Fruit fly (Drosophila melanogaster) whole organism, pupa: ENCODE results near the gene CG18586.

Experiments used
- CG10348 ChIP-seq: fragments of 200-800 bp; sonication (Bioruptor generic); IDR thresholded peaks from 2 replicates; pipeline ENCODE4 v1.3.6; 2022; ENCODE audit warnings: missing biosample characterization, missing genetic modification characterization
- CG12605 ChIP-seq: fragments of 200-800 bp; sonication (Bioruptor generic); IDR thresholded peaks from 2 replicates; pipeline ENCODE4 v1.3.6; 2022; ENCODE audit warnings: missing biosample characterization, missing genetic modification characterization
- CG13204 ChIP-seq: fragments of 200-800 bp; sonication (Bioruptor generic); optimal IDR thresholded peaks from 2 replicates; lab custom pipeline; 2018; ENCODE audit warnings: missing biosample characterization, mild to moderate bottlenecking, missing genetic modification characterization, moderate library complexity
- CG14655 ChIP-seq: fragments of 200-800 bp; sonication (Bioruptor generic); optimal IDR thresholded peaks from 3 replicates; lab custom pipeline; 2017; ENCODE audit warnings: mild to moderate bottlenecking, missing biosample characterization, missing genetic modification reagents, missing genetic modification characterization
- CG15710 ChIP-seq: fragments of 200-800 bp; sonication (Bioruptor generic); optimal IDR thresholded peaks from 2 replicates; lab custom pipeline; 2018; ENCODE audit warnings: missing biosample characterization, mild to moderate bottlenecking, missing genetic modification characterization, moderate library complexity
- CG17806 ChIP-seq: fragments of 200-800 bp; sonication (Bioruptor generic); optimal IDR thresholded peaks from 2 replicates; lab custom pipeline; 2018; ENCODE audit warnings: missing biosample characterization, mild to moderate bottlenecking, missing genetic modification characterization, moderate library complexity
- CG32121 ChIP-seq: fragments of 200-800 bp; sonication (Bioruptor generic); IDR thresholded peaks from 2 replicates; pipeline ENCODE4 v1.3.6; 2022; ENCODE audit warnings: missing biosample characterization, missing genetic modification characterization
- CG34367 ChIP-seq: fragments of 200-800 bp; sonication (Bioruptor generic); optimal IDR thresholded peaks from 2 replicates; lab custom pipeline; 2018; ENCODE audit warnings: missing biosample characterization, mild to moderate bottlenecking, missing genetic modification characterization
- CG4496 ChIP-seq: fragments of 200-800 bp; sonication (Bioruptor generic); IDR thresholded peaks from 3 replicates; pipeline ENCODE4 v1.3.6; 2022; ENCODE audit warnings: missing biosample characterization, missing genetic modification characterization
- CG8159 ChIP-seq: fragments of 200-800 bp; sonication (Bioruptor generic); optimal IDR thresholded peaks from 3 replicates; lab custom pipeline; 2018; ENCODE audit warnings: missing biosample characterization, mild to moderate bottlenecking, missing genetic modification characterization, moderate library complexity
- CG8301 ChIP-seq: fragments of 200-800 bp; sonication (Bioruptor generic); optimal IDR thresholded peaks from 2 replicates; lab custom pipeline; 2018; ENCODE audit warnings: missing biosample characterization, mild to moderate bottlenecking, missing genetic modification characterization
- CG9948 ChIP-seq: fragments of 200-800 bp; sonication (Bioruptor generic); optimal IDR thresholded peaks from 2 replicates; lab custom pipeline; 2018; ENCODE audit warnings: missing biosample characterization, mild to moderate bottlenecking, missing genetic modification characterization, moderate library complexity
- D1 ChIP-seq: fragments of 200-800 bp; sonication (Bioruptor generic); optimal IDR thresholded peaks from 2 replicates; lab custom pipeline; 2018; ENCODE audit warnings: missing biosample characterization, mild to moderate bottlenecking, missing genetic modification characterization, moderate library complexity
- EcR ChIP-seq: fragments of 200-800 bp; sonication (Bioruptor generic); optimal IDR thresholded peaks from 3 replicates; lab custom pipeline; 2019; ENCODE audit warnings: missing biosample characterization, missing genetic modification characterization, mild to moderate bottlenecking, moderate library complexity, missing genetic modification reagents
- Ets98B ChIP-seq: fragments of 200-800 bp; sonication (Bioruptor generic); IDR thresholded peaks from 2 replicates; pipeline ENCODE4 v1.3.6; 2022; ENCODE audit warnings: missing biosample characterization, missing genetic modification characterization
- Pif1A ChIP-seq: fragments of 200-800 bp; sonication (Bioruptor generic); optimal IDR thresholded peaks from 3 replicates; lab custom pipeline; 2016; ENCODE audit warnings: missing biosample characterization, missing genetic modification characterization
- Pif1B ChIP-seq: fragments of 200-800 bp; sonication (Bioruptor generic); optimal IDR thresholded peaks from 3 replicates; lab custom pipeline; 2016; ENCODE audit warnings: missing biosample characterization, missing genetic modification characterization
- Snoo ChIP-seq: fragments of 200-800 bp; sonication (Bioruptor generic); optimal IDR thresholded peaks from 3 replicates; lab custom pipeline; 2017; ENCODE audit warnings: missing biosample characterization, mild to moderate bottlenecking, missing genetic modification characterization, inconsistent platforms
- fd96Ca ChIP-seq: fragments of 200-800 bp; sonication (Bioruptor generic); IDR thresholded peaks from 3 replicates; pipeline ENCODE4 v1.3.6; 2022; ENCODE audit warnings: missing biosample characterization, missing genetic modification characterization
- gl ChIP-seq: fragments of 200-800 bp; sonication (Bioruptor generic); optimal IDR thresholded peaks from 2 replicates; lab custom pipeline; 2018; ENCODE audit warnings: missing biosample characterization, mild to moderate bottlenecking, missing genetic modification characterization
- rn ChIP-seq: fragments of 200-800 bp; sonication (Bioruptor generic); IDR thresholded peaks from 2 replicates; pipeline ENCODE4 v1.3.6; 2022; ENCODE audit warnings: missing biosample characterization, missing genetic modification characterization

The CG18586 gene

DNA sequence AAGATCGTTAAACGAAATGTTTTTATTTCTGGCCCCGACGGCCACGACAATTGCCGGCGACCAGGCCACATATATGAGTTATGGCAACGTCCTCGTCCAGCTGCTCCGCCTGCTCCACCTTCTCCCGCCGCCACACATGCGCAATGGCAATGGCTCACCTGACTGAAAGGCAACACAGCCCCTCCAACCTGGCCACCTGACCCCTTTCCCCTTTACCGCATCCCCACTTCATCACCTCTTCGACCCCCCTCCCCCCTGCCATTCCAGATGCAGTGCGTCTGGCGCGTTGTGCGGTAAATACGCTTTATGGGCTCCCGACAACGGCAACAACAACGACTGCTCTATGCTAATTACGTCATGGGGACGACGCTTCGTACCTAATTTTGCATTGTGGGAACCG, 39.4 kb upstream of the CG18586 start:
- peak; percentile 0 for TF ChIP-seq EcR
- TF ChIP-seq CG8301 (tag; lab: Kevin White, UChicago), result no peak
- TF ChIP-seq CG13204, result peak; percentile 43
- TF ChIP-seq, all 21 proteins: peak for 2

DNA sequence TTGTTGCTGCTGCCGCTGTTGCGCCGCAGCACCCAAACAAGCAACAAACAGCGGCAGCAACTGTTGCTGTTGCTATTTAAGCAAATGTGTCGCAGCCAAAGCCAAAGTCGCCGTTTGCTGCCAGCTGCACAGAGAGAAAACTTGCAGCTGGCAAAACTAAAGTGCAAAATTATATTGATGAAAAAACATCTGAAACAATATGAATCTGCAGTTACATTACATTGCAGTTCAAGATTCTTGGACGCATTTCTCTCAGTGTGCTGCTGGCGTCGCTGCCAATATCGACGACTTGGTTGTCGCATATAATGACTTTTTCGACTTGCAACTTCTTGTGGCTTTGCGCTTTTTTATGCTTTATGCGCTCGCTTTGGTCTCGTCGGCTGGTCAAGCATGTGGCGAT, 38.9 kb upstream of the CG18586 start:
- peak; percentile 68 for TF ChIP-seq CG8159 (tag; lab: Kevin White, UChicago)
- peak; percentile 73 for TF ChIP-seq CG15710
- TF ChIP-seq Ets98B, result peak; percentile 98
- TF ChIP-seq CG14655, result peak; percentile 94
- TF ChIP-seq Pif1A (GFP tag; lab: Kevin White, UChicago), result peak; percentile 92
- TF ChIP-seq CG13204, result peak; percentile 2
- TF ChIP-seq CG10348 (GFP tag; lab: Robert Waterston, UW), result no peak
- TF ChIP-seq rn (GFP tag; lab: Robert Waterston, UW), result peak; percentile 93
- peak; percentile 77 for TF ChIP-seq CG9948 (tag; lab: Kevin White, UChicago)
- no peak for TF ChIP-seq EcR
- TF ChIP-seq Pif1B (GFP tag; lab: Kevin White, UChicago), result peak; percentile 85
- no peak for TF ChIP-seq D1
- peak; percentile 79 for TF ChIP-seq CG34367
- TF ChIP-seq CG12605 (GFP tag; lab: Robert Waterston, UW), result peak; percentile 91
- TF ChIP-seq CG4496 (GFP tag; lab: Robert Waterston, UW), result peak; percentile 98
- TF ChIP-seq fd96Ca (GFP tag; lab: Robert Waterston, UW), result peak; percentile 98
- peak; percentile 93 for TF ChIP-seq CG8301 (tag; lab: Kevin White, UChicago)
- peak; percentile 41 for TF ChIP-seq Snoo (tag; lab: Kevin White, UChicago)
- TF ChIP-seq CG17806, result peak; percentile 77
- TF ChIP-seq gl (tag; lab: Kevin White, UChicago), result peak; percentile 52
- TF ChIP-seq CG32121, result peak; percentile 96

DNA sequence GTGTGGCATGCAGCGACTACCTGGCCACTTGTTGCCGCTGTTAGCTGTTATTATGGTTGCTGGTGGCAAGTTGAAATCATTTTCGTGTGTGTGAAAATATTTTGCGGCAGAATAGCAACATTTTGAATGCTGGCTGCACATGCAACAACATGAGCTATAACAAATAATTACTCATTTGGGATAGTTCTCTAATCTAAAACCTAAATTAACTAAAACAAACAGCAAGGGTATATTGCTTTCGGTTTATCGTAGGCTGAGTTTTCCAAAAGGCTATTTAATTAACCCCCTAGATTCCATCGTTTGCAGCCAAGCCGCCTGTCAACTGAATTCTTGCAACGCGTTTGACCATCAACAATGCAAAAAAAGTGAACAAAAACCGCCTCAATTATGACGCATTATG, 38.3 kb upstream of the CG18586 start:
- TF ChIP-seq fd96Ca (GFP tag; lab: Robert Waterston, UW) (no peak), CG10348 (GFP tag; lab: Robert Waterston, UW) (no peak), CG12605 (GFP tag; lab: Robert Waterston, UW) (no peak), CG8301 (tag; lab: Kevin White, UChicago) (no peak), gl (tag; lab: Kevin White, UChicago) (no peak), EcR (no peak), Pif1B (GFP tag; lab: Kevin White, UChicago) (no peak), D1 (no peak), CG8159 (tag; lab: Kevin White, UChicago) (no peak), CG32121 (no peak), CG15710 (no peak), CG4496 (GFP tag; lab: Robert Waterston, UW) (no peak), Snoo (tag; lab: Kevin White, UChicago) (no peak), CG34367 (no peak), Pif1A (GFP tag; lab: Kevin White, UChicago) (no peak), CG13204 (no peak), Ets98B (no peak), CG17806 (no peak), CG9948 (tag; lab: Kevin White, UChicago) (no peak), CG14655 (no peak)

DNA sequence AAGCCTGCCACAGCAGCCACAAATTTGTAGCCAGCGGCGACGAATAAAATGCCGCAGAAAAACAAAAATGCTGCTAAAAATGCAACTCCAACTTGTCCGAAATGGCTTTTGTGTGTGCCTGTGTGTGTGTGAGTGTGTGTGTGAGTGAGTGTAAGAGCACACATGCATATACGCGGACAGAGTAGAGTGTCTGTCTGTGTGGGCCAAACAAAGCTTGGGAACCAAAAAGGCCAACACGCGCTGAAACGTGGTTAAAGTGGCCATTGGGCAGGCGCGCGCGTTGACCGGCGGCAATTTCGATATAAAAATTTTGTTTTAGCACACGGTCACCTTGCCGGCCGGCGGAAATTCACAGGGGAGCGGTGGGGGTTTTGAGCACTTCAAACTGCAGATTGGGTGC, 37.7 kb upstream of the CG18586 start:
- no peak for TF ChIP-seq CG15710
- no peak for TF ChIP-seq CG4496 (GFP tag; lab: Robert Waterston, UW)
- no peak for TF ChIP-seq CG34367
- TF ChIP-seq CG8159 (tag; lab: Kevin White, UChicago), result no peak
- TF ChIP-seq Ets98B, result no peak; the same call in 1 of the 2 replicates
- no peak for TF ChIP-seq Pif1A (GFP tag; lab: Kevin White, UChicago)
- TF ChIP-seq CG10348 (GFP tag; lab: Robert Waterston, UW), result no peak
- TF ChIP-seq fd96Ca (GFP tag; lab: Robert Waterston, UW), result no peak
- no peak for TF ChIP-seq CG13204
- TF ChIP-seq Pif1B (GFP tag; lab: Kevin White, UChicago), result no peak
- no peak for TF ChIP-seq Snoo (tag; lab: Kevin White, UChicago)
- TF ChIP-seq EcR, result no peak
- no peak for TF ChIP-seq D1
- no peak for TF ChIP-seq CG32121
- TF ChIP-seq CG9948 (tag; lab: Kevin White, UChicago), result no peak
- TF ChIP-seq CG12605 (GFP tag; lab: Robert Waterston, UW), result no peak
- no peak for TF ChIP-seq CG17806
- no peak for TF ChIP-seq gl (tag; lab: Kevin White, UChicago)
- TF ChIP-seq rn (GFP tag; lab: Robert Waterston, UW), result no peak
- no peak for TF ChIP-seq CG8301 (tag; lab: Kevin White, UChicago)
- TF ChIP-seq, all 21 proteins: peak for 0

DNA sequence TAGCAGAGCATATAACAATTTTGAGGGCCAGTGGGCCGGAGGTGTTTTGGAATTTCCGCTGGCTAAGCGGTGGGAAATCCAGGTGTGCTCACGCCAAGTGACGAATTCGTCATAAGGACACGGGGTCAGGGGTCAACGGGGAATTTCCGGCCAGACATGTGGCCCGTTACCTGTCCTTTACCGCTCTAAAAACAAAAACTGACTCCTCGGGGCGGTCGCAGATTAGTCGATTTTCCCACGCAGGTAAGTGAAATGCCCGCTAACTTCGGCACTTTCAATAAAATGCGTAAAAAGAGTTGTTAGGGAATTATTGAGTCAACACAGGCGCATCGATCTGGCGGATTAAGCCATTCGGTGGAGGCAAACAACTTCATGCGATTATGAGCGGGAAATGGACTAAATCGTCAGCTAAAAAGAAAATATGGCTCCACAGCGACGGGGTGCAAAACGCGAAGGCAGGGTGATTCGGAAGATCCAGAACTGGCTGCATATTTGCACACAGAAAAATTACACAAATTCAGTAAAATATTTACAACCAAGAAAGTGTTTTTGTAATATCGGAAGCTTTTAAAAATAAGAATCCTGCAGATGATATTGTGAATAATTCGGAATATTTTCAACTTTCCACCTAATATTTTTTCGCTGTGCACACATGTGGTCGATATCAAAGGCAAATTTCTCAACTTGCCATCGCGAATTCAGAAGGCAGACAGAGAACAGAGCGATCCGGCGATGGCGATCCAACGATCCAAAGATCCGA, 37.0 kb upstream of the CG18586 start:
- TF ChIP-seq fd96Ca (GFP tag; lab: Robert Waterston, UW) (0 out of 3 replicates have a peak, but pooled peaks have one; percentile 35), CG8159 (tag; lab: Kevin White, UChicago) (peak; percentile 39), gl (tag; lab: Kevin White, UChicago) (no peak), CG34367 (peak; percentile 29), EcR (no peak), Pif1A (GFP tag; lab: Kevin White, UChicago) (peak; percentile 46), CG8301 (tag; lab: Kevin White, UChicago) (peak; percentile 31), Pif1B (GFP tag; lab: Kevin White, UChicago) (peak; percentile 19), CG17806 (peak; percentile 60), CG14655 (peak; percentile 63), CG9948 (tag; lab: Kevin White, UChicago) (peak; percentile 42), Ets98B (no peak), CG32121 (no peak), CG12605 (GFP tag; lab: Robert Waterston, UW) (no peak), D1 (peak; percentile 36), CG4496 (GFP tag; lab: Robert Waterston, UW) (peak; percentile 42; the same call in 1 of the 3 replicates), CG10348 (GFP tag; lab: Robert Waterston, UW) (no peak), rn (GFP tag; lab: Robert Waterston, UW) (no peak), CG15710 (peak; percentile 46), CG13204 (no peak), Snoo (tag; lab: Kevin White, UChicago) (peak; percentile 32)
- TF ChIP-seq, all 21 proteins: peak for 13
